Fruit fly (Drosophila melanogaster) whole organism, wandering third instar larva: ENCODE data around the gene Sry-delta.

Source experiments
- Abd-B ChIP-seq: fragments of >200 bp; optimal IDR thresholded peaks from 2 replicates; lab custom pipeline; 2017; ENCODE audit warnings: missing biosample characterization, missing genetic modification characterization
- CG32264 ChIP-seq: fragments of 200-800 bp; sonication (Bioruptor generic); optimal IDR thresholded peaks from 2 replicates; lab custom pipeline; 2016; ENCODE audit warnings: missing biosample characterization, missing genetic modification characterization
- CG9705 ChIP-seq: fragments of 200-800 bp; sonication (Bioruptor generic); optimal IDR thresholded peaks from 2 replicates; lab custom pipeline; 2018; ENCODE audit warnings: missing biosample characterization, mild to moderate bottlenecking, missing genetic modification characterization
- CrebA ChIP-seq: fragments of 200-800 bp; sonication (Bioruptor generic); optimal IDR thresholded peaks from 2 replicates; lab custom pipeline; 2016; ENCODE audit warnings: missing biosample characterization, mild to moderate bottlenecking, missing genetic modification characterization, borderline replicate concordance
- Dfd ChIP-seq: fragments of >200 bp; optimal IDR thresholded peaks from 2 replicates; lab custom pipeline; 2017; ENCODE audit warnings: missing biosample characterization, missing genetic modification characterization
- Dif ChIP-seq: fragments of 200-275, 200-300 bp; sonication (Bioruptor generic); optimal IDR thresholded peaks from 2 replicates; lab custom pipeline; 2018; ENCODE audit warnings: missing biosample characterization, missing genetic modification characterization; ENCODE audit not compliant: partially characterized antibody
- GATAd ChIP-seq: sonication (Bioruptor generic); optimal IDR thresholded peaks from 2 replicates; lab custom pipeline; 2016; ENCODE audit warnings: missing biosample characterization, missing genetic modification characterization
- HLH106 ChIP-seq: fragments of 200-800 bp; optimal IDR thresholded peaks from 3 replicates; lab custom pipeline; 2019; ENCODE audit warnings: missing biosample characterization, mild to moderate bottlenecking, missing genetic modification characterization, moderate library complexity
- Hnf4 ChIP-seq: fragments of 200-800 bp; sonication (Bioruptor generic); optimal IDR thresholded peaks from 2 replicates; lab custom pipeline; 2016; ENCODE audit warnings: missing biosample characterization, mild to moderate bottlenecking, missing genetic modification characterization
- Hr78 ChIP-seq: fragments of >200 bp; optimal IDR thresholded peaks from 2 replicates; lab custom pipeline; 2017; ENCODE audit warnings: missing biosample characterization, missing genetic modification characterization
- Hr83 ChIP-seq: fragments of 200-300 bp; sonication (Bioruptor generic); optimal IDR thresholded peaks from 2 replicates; lab custom pipeline; 2016; ENCODE audit warnings: missing biosample characterization, mild to moderate bottlenecking, missing genetic modification characterization, moderate library complexity; ENCODE audit not compliant: poor library complexity, severe bottlenecking
- Mio ChIP-seq: sonication (Bioruptor generic); optimal IDR thresholded peaks from 2 replicates; lab custom pipeline; 2016; ENCODE audit warnings: missing biosample characterization, missing genetic modification characterization
- N ChIP-seq: fragments of >200 bp; optimal IDR thresholded peaks from 2 replicates; lab custom pipeline; 2018; ENCODE audit warnings: missing biosample characterization, missing external identifiers, missing genetic modification characterization
- OdsH ChIP-seq: fragments of 200-800 bp; sonication (Bioruptor generic); optimal IDR thresholded peaks from 2 replicates; lab custom pipeline; 2016; ENCODE audit warnings: missing biosample characterization, mild to moderate bottlenecking, missing genetic modification characterization
- Rel ChIP-seq, 2 experiments: fragments of 200-800 bp; sonication (Bioruptor generic) in 1 of 2; optimal IDR thresholded peaks; 2 replicates in 1 of 2; 3 replicates in 1 of 2; lab custom pipeline; 2016 to 2019; ENCODE audit warnings: mild to moderate bottlenecking in 2 of 2, missing biosample characterization in 2 of 2, missing genetic modification characterization in 2 of 2, moderate library complexity in 1 of 2
- Sp1 ChIP-seq: fragments of 200-800 bp; sonication (Bioruptor generic); optimal IDR thresholded peaks from 3 replicates; lab custom pipeline; 2019; ENCODE audit warnings: missing biosample characterization, mild to moderate bottlenecking, missing genetic modification characterization, moderate library complexity
- Vsx2 ChIP-seq: fragments of 200-300, 225-300 bp; sonication (Bioruptor generic); optimal IDR thresholded peaks from 2 replicates; lab custom pipeline; 2018; ENCODE audit warnings: missing biosample characterization, missing genetic modification characterization; ENCODE audit not compliant: partially characterized antibody
- br ChIP-seq: fragments of 200-800 bp; sonication (Bioruptor generic); optimal IDR thresholded peaks from 2 replicates; lab custom pipeline; 2016; ENCODE audit warnings: missing biosample characterization, missing genetic modification characterization
- dl ChIP-seq, 2 experiments: fragments of 175-275, 200-275 bp in 1 of 2; fragments of 200-275 bp in 1 of 2; sonication (Bioruptor generic); optimal IDR thresholded peaks; lab custom pipeline; 2018; ENCODE audit warnings: mild to moderate bottlenecking in 2 of 2, missing biosample characterization in 2 of 2, missing genetic modification characterization in 2 of 2, moderate library complexity in 2 of 2; ENCODE audit not compliant: partially characterized antibody in 2 of 2, insufficient read depth in 1 of 2
- dmrt93B ChIP-seq: fragments of 200-800 bp; sonication (Bioruptor generic); optimal IDR thresholded peaks from 2 replicates; lab custom pipeline; 2018; ENCODE audit warnings: missing biosample characterization, mild to moderate bottlenecking, missing genetic modification characterization
- dsf ChIP-seq: sonication (Bioruptor generic); optimal IDR thresholded peaks from 2 replicates; lab custom pipeline; 2016; ENCODE audit warnings: missing biosample characterization, missing genetic modification characterization, borderline replicate concordance
- ey ChIP-seq: fragments of 200-800 bp; sonication (Bioruptor generic); optimal IDR thresholded peaks from 2 replicates; lab custom pipeline; 2016; ENCODE audit warnings: missing biosample characterization, missing genetic modification characterization
- foxo ChIP-seq, 2 experiments: fragments of 200-800 bp; sonication (Bioruptor generic); optimal IDR thresholded peaks; 2 replicates in 1 of 2; 3 replicates in 1 of 2; lab custom pipeline; 2016 to 2017; ENCODE audit warnings: missing biosample characterization in 2 of 2, missing genetic modification characterization in 2 of 2
- fru ChIP-seq: fragments of 200-800 bp; sonication (Bioruptor generic); optimal IDR thresholded peaks from 3 replicates; lab custom pipeline; 2016; ENCODE audit warnings: missing biosample characterization, mild to moderate bottlenecking, missing genetic modification characterization
- jim ChIP-seq: fragments of 175-275, 200-325 bp; sonication (Bioruptor generic); optimal IDR thresholded peaks from 2 replicates; lab custom pipeline; 2016; ENCODE audit warnings: missing biosample characterization, mild to moderate bottlenecking, missing genetic modification characterization
- psq ChIP-seq: fragments of 200-800 bp; sonication (Bioruptor generic); optimal IDR thresholded peaks from 3 replicates; lab custom pipeline; 2017; ENCODE audit warnings: missing biosample characterization, mild to moderate bottlenecking, missing genetic modification characterization, moderate library complexity
- rgr ChIP-seq: fragments of 200-800 bp; sonication (Bioruptor generic); optimal IDR thresholded peaks from 3 replicates; lab custom pipeline; 2016; ENCODE audit warnings: missing biosample characterization, mild to moderate bottlenecking, missing genetic modification characterization
- sv ChIP-seq: fragments of 200-800 bp; sonication (Bioruptor generic); optimal IDR thresholded peaks from 3 replicates; lab custom pipeline; 2016; ENCODE audit warnings: missing biosample characterization, missing genetic modification characterization
- tai ChIP-seq: sonication (Bioruptor generic); optimal IDR thresholded peaks from 2 replicates; lab custom pipeline; 2016; ENCODE audit warnings: missing biosample characterization, missing genetic modification characterization
- usp ChIP-seq: fragments of >200 bp; optimal IDR thresholded peaks from 2 replicates; lab custom pipeline; 2017; ENCODE audit warnings: missing biosample characterization, missing genetic modification characterization
- woc ChIP-seq: sonication (Bioruptor generic); optimal IDR thresholded peaks from 2 replicates; lab custom pipeline; 2016; ENCODE audit warnings: missing biosample characterization, mild to moderate bottlenecking, missing genetic modification characterization

The Sry-delta gene

DNA sequence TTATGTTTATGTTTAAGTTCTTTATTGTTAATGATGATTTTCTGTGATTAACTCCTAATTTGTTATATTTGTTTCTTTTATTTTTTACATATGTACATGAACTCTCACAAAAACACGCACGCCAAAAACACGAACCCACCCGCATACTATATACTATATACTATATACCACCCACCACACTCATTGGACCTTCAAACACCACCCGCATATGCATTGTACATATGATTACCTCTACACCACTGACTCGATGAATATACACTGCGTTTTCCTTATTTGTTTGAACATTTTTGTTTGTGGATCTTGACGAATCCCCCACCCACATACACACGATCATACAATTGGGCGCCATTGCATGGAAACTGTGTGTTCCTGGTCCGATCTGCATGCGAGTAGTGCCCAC, 10.9 kb upstream of the Sry-delta start:
- TF ChIP-seq br (GFP tag; lab: Kevin White, UChicago), result no peak
- TF ChIP-seq CrebA (GFP tag; lab: Kevin White, UChicago), result no peak

dm6 chr3R:30036609-30037008, 6.5 kb upstream of the Sry-delta start, which contains the start of gene ZIPIC:
Gene ZIPIC, minus strand, starts transcription at chr3R:30036870.
- no peak for TF ChIP-seq N (GFP tag; lab: Kevin White, UChicago)
- no peak for TF ChIP-seq br (GFP tag; lab: Kevin White, UChicago)

- TF ChIP-seq OdsH (GFP tag; lab: Kevin White, UChicago) (no peak), Hr78 (GFP tag; lab: Kevin White, UChicago) (no peak), dl (GFP tag; optimal IDR thresholded peaks at IDR 0.05; lab: Kevin White, UChicago; ENCODE audit: insufficient read depth in 1 of 2, partially characterized antibody in 2 of 2) (no peak), Hnf4 (GFP tag; lab: Kevin White, UChicago) (no peak), Dfd (no peak), CrebA (GFP tag; lab: Kevin White, UChicago) (no peak), tai (no peak), dmrt93B (GFP tag; lab: Kevin White, UChicago) (no peak), CG32264 (GFP tag; lab: Kevin White, UChicago) (no peak), fru (GFP tag; lab: Kevin White, UChicago) (no peak), Abd-B (GFP tag; lab: Kevin White, UChicago) (no peak), GATAd (GFP tag; lab: Kevin White, UChicago) (no peak), Mio (GFP tag; lab: Kevin White, UChicago) (no peak), CG9705 (GFP tag; lab: Kevin White, UChicago) (no peak), N (GFP tag; lab: Kevin White, UChicago) (no peak), HLH106 (tag; lab: Kevin White, UChicago) (no peak), dsf (no peak), Sp1 (GFP tag; lab: Kevin White, UChicago) (no peak), rgr (GFP tag; lab: Kevin White, UChicago) (no peak), Vsx2 (GFP tag; lab: Kevin White, UChicago) (no peak)
These were observed 5.5 kb upstream of the Sry-delta start, which contains the start of gene ocn for dm6 chr3R:30037630-30038029. Gene ocn, minus strand, starts transcription at chr3R:30037730.

DNA sequence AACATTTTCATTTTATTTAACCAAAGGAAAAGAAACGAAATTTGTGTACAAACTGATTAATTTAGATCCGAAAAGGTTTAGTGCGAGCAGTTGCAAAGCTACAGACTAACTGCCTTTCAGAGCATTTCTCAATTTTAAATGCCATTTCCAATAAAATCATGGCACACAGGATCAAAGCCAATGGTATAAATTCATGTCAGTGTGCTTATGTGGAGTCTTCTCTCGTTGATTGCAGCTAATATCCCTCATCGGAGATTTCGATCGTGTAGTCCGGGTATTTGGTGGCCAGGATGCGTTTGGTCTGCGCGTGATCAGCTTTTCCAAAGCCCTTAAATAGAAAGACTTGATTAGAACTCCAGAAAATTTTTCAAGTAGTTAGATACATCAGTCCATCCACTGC, 4.5 kb upstream of the Sry-delta start, which contains the start of gene janB:
Gene janB (minus strand): TSS at position 101 of the 400 bp plus-strand sequence.
- TF ChIP-seq tai, result no peak
- no peak for TF ChIP-seq HLH106 (tag; lab: Kevin White, UChicago)
- no peak for TF ChIP-seq woc
- no peak for TF ChIP-seq fru (GFP tag; lab: Kevin White, UChicago)
- TF ChIP-seq N (GFP tag; lab: Kevin White, UChicago), result no peak
- TF ChIP-seq jim (GFP tag; lab: Kevin White, UChicago), result no peak
- no peak for TF ChIP-seq GATAd (GFP tag; lab: Kevin White, UChicago)
- TF ChIP-seq Mio (GFP tag; lab: Kevin White, UChicago), result no peak
- no peak for TF ChIP-seq Rel (GFP tag; optimal IDR thresholded peaks at IDR 0.05; lab: Kevin White, UChicago)
- TF ChIP-seq Rel (tag; optimal IDR thresholded peaks at IDR 0.05; lab: Kevin White, UChicago), result no peak
- no peak for TF ChIP-seq ey
- no peak for TF ChIP-seq CG9705 (GFP tag; lab: Kevin White, UChicago)
- no peak for TF ChIP-seq CG32264 (GFP tag; lab: Kevin White, UChicago)
- TF ChIP-seq dl (GFP tag; optimal IDR thresholded peaks at IDR 0.05; lab: Kevin White, UChicago; ENCODE audit: insufficient read depth in 1 of 2, partially characterized antibody in 2 of 2), result no peak
- TF ChIP-seq foxo (GFP tag; optimal IDR thresholded peaks at IDR 0.05; lab: Kevin White, UChicago), result no peak
- no peak for TF ChIP-seq Hr78 (GFP tag; lab: Kevin White, UChicago)
- no peak for TF ChIP-seq psq (GFP tag; lab: Kevin White, UChicago)
- TF ChIP-seq usp (GFP tag; lab: Kevin White, UChicago), result no peak
- no peak for TF ChIP-seq Vsx2 (GFP tag; lab: Kevin White, UChicago)
- TF ChIP-seq Dif (GFP tag; lab: Kevin White, UChicago), result no peak
- TF ChIP-seq, all 38 proteins: peak for 0

DNA sequence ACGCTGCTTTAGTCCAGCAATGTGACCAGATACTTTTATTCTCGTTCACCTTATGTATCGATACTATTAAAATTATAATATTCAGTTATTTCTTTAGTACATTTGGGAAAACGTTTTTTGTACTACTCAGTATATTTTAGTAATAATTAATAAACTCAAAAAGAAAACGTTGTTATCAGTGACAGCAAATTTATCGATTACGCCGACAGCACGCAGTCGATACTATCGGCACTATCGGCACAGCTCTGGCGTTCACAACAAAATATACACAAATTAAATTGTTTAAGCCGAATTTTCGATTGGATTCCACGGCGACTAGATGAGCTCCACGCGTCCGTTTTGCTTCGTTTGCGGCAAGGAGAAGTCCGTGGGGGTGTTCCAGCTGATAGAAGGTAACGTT, 3.6 kb upstream of the Sry-delta start, which contains the start of the genes janA, Sry-alpha and Sry-beta:
Gene janA (minus strand): TSS at position 40 of the 400 bp plus-strand sequence.
Gene Sry-alpha (plus strand): TSS at position 226 of the 400 bp plus-strand sequence.
Gene Sry-beta (plus strand): TSS at position 226 of the 400 bp plus-strand sequence.
- TF ChIP-seq Hr83 (GFP tag; lab: Kevin White, UChicago) (peak; percentile 67), tai (no peak), sv (GFP tag; lab: Kevin White, UChicago) (peak; percentile 5)
- TF ChIP-seq, all 38 proteins: peak for 2
